Worm (Caenorhabditis elegans) whole organism, late embryonic: ENCODE results near the gene ril-1.
A peak's percentile ranks its signal among the peaks of the same experiment; 100 is the strongest.

ENCODE experiments used
- F13H6.1 ChIP-seq: sonication (generic microtip); optimal IDR thresholded peaks from 2 replicates; lab custom pipeline; 2016; ENCODE audit warnings: missing genetic modification characterization, missing compliant biosample characterization
- K09A11.1 ChIP-seq: sonication (generic microtip); optimal IDR thresholded peaks from 2 replicates; lab custom pipeline; 2017; ENCODE audit warnings: antibody characterized with exemption, mild to moderate bottlenecking, missing genetic modification characterization, missing compliant biosample characterization; ENCODE audit not compliant: insufficient read depth
- T23F11.4 ChIP-seq: fragments of 200-800 bp; sonication (Bioruptor generic); optimal IDR thresholded peaks from 2 replicates; lab custom pipeline; 2018; ENCODE audit warnings: mild to moderate bottlenecking, missing genetic modification characterization, missing compliant biosample characterization
- ceh-18 ChIP-seq: sonication (generic microtip); optimal IDR thresholded peaks from 2 replicates; lab custom pipeline; 2016; ENCODE audit warnings: missing genetic modification characterization, missing compliant biosample characterization
- ceh-19 ChIP-seq: fragments of 200-800 bp; sonication (Bioruptor generic); optimal IDR thresholded peaks from 2 replicates; lab custom pipeline; 2018; ENCODE audit warnings: mild to moderate bottlenecking, missing genetic modification characterization, missing compliant biosample characterization
- ceh-2 ChIP-seq: sonication (generic microtip); optimal IDR thresholded peaks from 2 replicates; lab custom pipeline; 2016; ENCODE audit warnings: missing genotype, missing genetic modification characterization, missing compliant biosample characterization
- ceh-22 ChIP-seq: sonication (generic microtip); optimal IDR thresholded peaks from 2 replicates; lab custom pipeline; 2017; ENCODE audit warnings: missing biosample characterization, missing genetic modification characterization
- ceh-24 ChIP-seq: sonication (generic microtip); optimal IDR thresholded peaks from 2 replicates; lab custom pipeline; 2016; ENCODE audit warnings: mild to moderate bottlenecking, missing genetic modification characterization, missing compliant biosample characterization
- ceh-31 ChIP-seq: sonication (generic microtip); optimal IDR thresholded peaks from 2 replicates; lab custom pipeline; 2016; ENCODE audit warnings: missing genetic modification characterization, missing compliant biosample characterization
- ceh-34 ChIP-seq: sonication (generic microtip); optimal IDR thresholded peaks from 2 replicates; lab custom pipeline; 2016; ENCODE audit warnings: mild to moderate bottlenecking, missing genetic modification characterization, missing compliant biosample characterization
- ceh-48 ChIP-seq: sonication (generic microtip); optimal IDR thresholded peaks from 2 replicates; lab custom pipeline; 2016; ENCODE audit warnings: missing genetic modification characterization, inconsistent platforms, missing compliant biosample characterization
- ceh-9 ChIP-seq: sonication (generic microtip); optimal IDR thresholded peaks from 2 replicates; lab custom pipeline; 2016; ENCODE audit warnings: mild to moderate bottlenecking, missing genetic modification characterization, inconsistent platforms, missing compliant biosample characterization
- dmd-4 ChIP-seq: sonication (generic microtip); optimal IDR thresholded peaks from 2 replicates; lab custom pipeline; 2016; ENCODE audit warnings: borderline replicate concordance, missing genetic modification characterization, missing compliant biosample characterization
- elt-2 ChIP-seq: sonication (generic microtip); optimal IDR thresholded peaks from 2 replicates; lab custom pipeline; 2016; ENCODE audit warnings: missing genetic modification reagents, missing genetic modification characterization, missing compliant biosample characterization
- elt-4 ChIP-seq: sonication (generic microtip); optimal IDR thresholded peaks from 2 replicates; lab custom pipeline; 2016; ENCODE audit warnings: missing genetic modification characterization, missing compliant biosample characterization
- ets-4 ChIP-seq: sonication (generic microtip); optimal IDR thresholded peaks from 2 replicates; lab custom pipeline; 2016; ENCODE audit warnings: missing genetic modification characterization, missing compliant biosample characterization
- fkh-6 ChIP-seq: sonication (generic microtip); optimal IDR thresholded peaks from 2 replicates; lab custom pipeline; 2016; ENCODE audit warnings: missing genetic modification characterization, missing compliant biosample characterization
- gmeb-2 ChIP-seq: sonication (generic microtip); optimal IDR thresholded peaks from 2 replicates; lab custom pipeline; 2016; ENCODE audit warnings: missing genetic modification characterization, inconsistent platforms, missing compliant biosample characterization
- hlh-15 ChIP-seq: sonication (generic microtip); optimal IDR thresholded peaks from 2 replicates; lab custom pipeline; 2016; ENCODE audit warnings: missing genetic modification characterization, missing compliant biosample characterization
- hlh-30 ChIP-seq: sonication (generic microtip); optimal IDR thresholded peaks from 2 replicates; lab custom pipeline; 2017; ENCODE audit warnings: antibody characterized with exemption, missing genetic modification characterization, missing compliant biosample characterization; ENCODE audit not compliant: insufficient read depth
- hlh-6 ChIP-seq: sonication (generic microtip); optimal IDR thresholded peaks from 2 replicates; lab custom pipeline; 2016; ENCODE audit warnings: missing genotype, missing genetic modification characterization, missing compliant biosample characterization
- hlh-8 ChIP-seq: sonication (generic microtip); optimal IDR thresholded peaks from 2 replicates; lab custom pipeline; 2016; ENCODE audit warnings: missing genotype, missing genetic modification characterization, missing compliant biosample characterization
- lim-6 ChIP-seq: sonication (generic microtip); optimal IDR thresholded peaks from 2 replicates; lab custom pipeline; 2016; ENCODE audit warnings: missing genetic modification characterization, missing compliant biosample characterization
- lin-11 ChIP-seq: fragments of 200-800 bp; sonication (Bioruptor generic); optimal IDR thresholded peaks from 2 replicates; lab custom pipeline; 2018; ENCODE audit warnings: mild to moderate bottlenecking, missing genetic modification characterization, missing compliant biosample characterization
- nhr-232 ChIP-seq: sonication (generic microtip); optimal IDR thresholded peaks from 2 replicates; lab custom pipeline; 2016; ENCODE audit warnings: missing genetic modification characterization, missing compliant biosample characterization
- odd-2 ChIP-seq: sonication (generic microtip); optimal IDR thresholded peaks from 2 replicates; lab custom pipeline; 2017; ENCODE audit warnings: antibody characterized with exemption, mild to moderate bottlenecking, missing genetic modification characterization, missing compliant biosample characterization
- pha-2 ChIP-seq: sonication (generic microtip); optimal IDR thresholded peaks from 2 replicates; lab custom pipeline; 2017; ENCODE audit warnings: mild to moderate bottlenecking, missing genetic modification characterization, missing compliant biosample characterization
- pha-4 ChIP-seq: fragments of 150-350 bp; optimal IDR thresholded peaks from 2 replicates; lab custom pipeline; 2018; ENCODE audit warnings: missing biosample characterization, missing genetic modification reagents, missing genetic modification characterization
- pros-1 ChIP-seq: fragments of 150-350 bp; optimal IDR thresholded peaks from 2 replicates; lab custom pipeline; 2014; ENCODE audit warnings: missing biosample characterization, missing genetic modification reagents, missing genetic modification characterization
- ref-2 ChIP-seq: sonication (generic microtip); optimal IDR thresholded peaks from 2 replicates; lab custom pipeline; 2016; ENCODE audit warnings: missing genetic modification characterization, missing compliant biosample characterization
- rnt-1 ChIP-seq: sonication (generic microtip); optimal IDR thresholded peaks from 2 replicates; lab custom pipeline; 2016; ENCODE audit warnings: missing genetic modification characterization, missing compliant biosample characterization
- syd-9 ChIP-seq: sonication (generic microtip); optimal IDR thresholded peaks from 2 replicates; lab custom pipeline; 2016; ENCODE audit warnings: mild to moderate bottlenecking, missing genetic modification characterization, moderate library complexity, missing compliant biosample characterization
- tbx-2 ChIP-seq: sonication (generic microtip); optimal IDR thresholded peaks from 2 replicates; lab custom pipeline; 2016; ENCODE audit warnings: missing genetic modification characterization, missing compliant biosample characterization
- tbx-7 ChIP-seq: sonication (generic microtip); optimal IDR thresholded peaks from 2 replicates; lab custom pipeline; 2016; ENCODE audit warnings: missing genotype, missing genetic modification characterization, missing compliant biosample characterization
- unc-3 ChIP-seq, 2 experiments: fragments of 200-800 bp in 1 of 2; sonication (Bioruptor generic) in 1 of 2; sonication (generic microtip) in 1 of 2; conservative IDR thresholded peaks in 1 of 2; optimal IDR thresholded peaks in 1 of 2; 2 replicates each; pipeline versions ENCODE4 v1.3.6 to Lab custom; 2016 to 2022; ENCODE audit warnings: missing compliant biosample characterization in 2 of 2, missing genetic modification characterization in 2 of 2, missing genetic modification reagents in 1 of 2
- unc-42 ChIP-seq: sonication (generic microtip); optimal IDR thresholded peaks from 2 replicates; lab custom pipeline; 2016; ENCODE audit warnings: missing genotype, missing genetic modification characterization, missing compliant biosample characterization
- zip-5 ChIP-seq: sonication (generic microtip); optimal IDR thresholded peaks from 2 replicates; lab custom pipeline; 2016; ENCODE audit warnings: missing genetic modification characterization, missing compliant biosample characterization

The ril-1 gene

ce11 chrV:14504774-14505173 is 19.2 kb downstream of the ril-1 start:
- TF ChIP-seq unc-3 (GFP tag; conservative IDR thresholded peaks at IDR 0.05; lab: Robert Waterston, UW) (no peak), unc-3 (tag; optimal IDR thresholded peaks at IDR 0.05; lab: Kevin White, UChicago) (no peak), lin-11 (peak; percentile 3)
- TF ChIP-seq, all 69 proteins: peak for 1

ce11 chrV:14504120-14504519 is 19.8 kb downstream of the ril-1 start:
- TF ChIP-seq unc-3 (GFP tag; conservative IDR thresholded peaks at IDR 0.05; lab: Robert Waterston, UW) (no peak), unc-3 (tag; optimal IDR thresholded peaks at IDR 0.05; lab: Kevin White, UChicago) (no peak), ceh-19 (GFP tag; lab: Kevin White, UChicago) (no peak), hlh-30 (no peak), ceh-2 (tag; lab: Kevin White, UChicago) (no peak), pha-2 (tag; lab: Kevin White, UChicago) (no peak), ceh-34 (tag; lab: Kevin White, UChicago) (no peak), rnt-1 (tag; lab: Kevin White, UChicago) (no peak), ceh-24 (tag; lab: Kevin White, UChicago) (no peak), odd-2 (tag; lab: Kevin White, UChicago) (no peak), pha-4 (tag; lab: Kevin White, UChicago) (no peak), zip-5 (tag; lab: Kevin White, UChicago) (no peak), tbx-7 (tag; lab: Kevin White, UChicago) (no peak), gmeb-2 (no peak), ceh-18 (tag; lab: Kevin White, UChicago) (no peak), K09A11.1 (tag; lab: Kevin White, UChicago) (no peak), ceh-48 (tag; lab: Kevin White, UChicago) (no peak)

DNA sequence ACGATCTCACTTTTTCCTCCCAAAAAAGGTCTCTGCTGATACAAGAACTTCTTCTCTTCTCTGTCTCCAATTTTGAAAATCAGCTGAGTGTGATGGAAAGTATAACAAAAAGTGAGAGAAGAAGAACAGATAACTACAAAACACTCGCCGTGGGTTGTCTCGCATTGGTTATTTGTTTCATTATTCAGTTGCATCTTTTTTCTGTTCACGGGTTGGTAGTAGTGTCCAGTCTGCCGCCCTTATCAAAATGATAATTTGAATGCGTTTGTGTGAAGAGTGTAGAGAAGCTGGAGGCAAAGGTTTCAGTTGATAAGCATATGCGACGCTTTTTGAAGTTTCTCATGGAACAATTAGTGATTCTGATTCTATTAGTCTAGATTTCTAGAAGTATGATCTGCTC is 20.9 kb downstream of the ril-1 start:
- TF ChIP-seq elt-2 (tag; lab: Kevin White, UChicago) (peak; percentile 47), ceh-22 (no peak)

ce11 chrV:14501136-14501535 is 22.8 kb downstream of the ril-1 start, which contains the start of gene R02D5.24:
TSS of gene R02D5.24 (plus strand) at chrV:14501340.
- peak; percentile 34 for TF ChIP-seq ref-2 (tag; lab: Kevin White, UChicago)
- TF ChIP-seq hlh-15 = no peak
- no peak for TF ChIP-seq K09A11.1 (tag; lab: Kevin White, UChicago)
- TF ChIP-seq ceh-19 (GFP tag; lab: Kevin White, UChicago) = peak; percentile 15
- TF ChIP-seq tbx-2 (tag; lab: Kevin White, UChicago) = peak; percentile 8
- TF ChIP-seq elt-2 (tag; lab: Kevin White, UChicago) = peak; percentile 31
- no peak for TF ChIP-seq hlh-6
- no peak for TF ChIP-seq dmd-4
- TF ChIP-seq ceh-22 = peak; percentile 8
- peak; percentile 8 for TF ChIP-seq syd-9 (tag; lab: Kevin White, UChicago)
- TF ChIP-seq fkh-6 (tag; lab: Kevin White, UChicago) = no peak
- TF ChIP-seq elt-4 = no peak

ce11 chrV:14500554-14500953 is 23.4 kb downstream of the ril-1 start:
- TF ChIP-seq syd-9 (tag; lab: Kevin White, UChicago) (no peak), ceh-31 (tag; lab: Kevin White, UChicago) (peak; percentile 15), nhr-232 (tag; lab: Kevin White, UChicago) (no peak)
- TF ChIP-seq, all 69 proteins: peak for 1

DNA sequence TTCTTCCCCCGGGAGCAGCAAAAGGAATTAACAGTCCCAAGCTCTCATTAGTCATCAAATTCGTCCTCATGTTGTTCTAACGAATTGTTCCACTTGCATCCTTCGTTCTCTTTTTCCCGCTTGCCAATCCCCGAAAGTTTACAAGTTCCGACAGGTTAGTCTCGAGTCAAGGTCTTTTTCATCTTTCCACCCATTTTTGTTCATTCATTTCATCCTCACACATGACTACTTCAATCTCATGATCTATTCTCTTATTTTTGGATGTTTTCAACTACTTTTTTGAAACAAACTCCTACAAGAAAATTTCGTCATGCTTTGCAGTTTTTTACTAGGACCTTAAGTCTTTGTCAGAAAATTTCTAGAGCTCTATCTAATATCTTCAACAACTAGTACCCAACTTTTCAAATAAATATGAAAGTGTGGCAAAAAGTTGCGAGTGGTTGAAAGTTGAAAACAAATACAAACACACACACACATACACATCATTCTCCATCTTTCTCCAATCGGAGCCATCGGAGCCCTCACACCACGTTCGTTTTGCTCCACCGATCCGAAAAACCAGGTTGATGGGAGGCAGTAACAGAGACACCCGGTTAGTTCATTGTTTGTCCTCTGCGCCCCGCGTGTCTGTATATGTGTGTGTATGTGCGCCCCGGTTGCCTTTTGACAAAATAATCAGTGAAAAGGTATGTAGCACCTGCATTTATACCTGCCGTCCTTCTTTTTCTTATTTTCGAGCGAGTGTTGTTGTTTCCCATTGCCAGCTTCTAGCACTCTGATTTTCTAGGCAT is 24.7 kb downstream of the ril-1 start:
- no peak for TF ChIP-seq ceh-9 (tag; lab: Kevin White, UChicago)
- TF ChIP-seq lim-6 (tag; lab: Kevin White, UChicago) = no peak
- TF ChIP-seq syd-9 (tag; lab: Kevin White, UChicago) = no peak
- no peak for TF ChIP-seq unc-42 (tag; lab: Kevin White, UChicago)
- no peak for TF ChIP-seq F13H6.1 (tag; lab: Kevin White, UChicago)
- no peak for TF ChIP-seq T23F11.4
- TF ChIP-seq hlh-8 = no peak
- TF ChIP-seq hlh-15 = no peak
- TF ChIP-seq ceh-19 (GFP tag; lab: Kevin White, UChicago) = no peak
- no peak for TF ChIP-seq odd-2 (tag; lab: Kevin White, UChicago)
- TF ChIP-seq ets-4 (tag; lab: Kevin White, UChicago) = no peak
- TF ChIP-seq pros-1 (tag; lab: Kevin White, UChicago) = no peak
- no peak for TF ChIP-seq zip-5 (tag; lab: Kevin White, UChicago)
